Fruit fly (Drosophila melanogaster) whole organism: ENCODE measurements around the gene LSm-4.

ENCODE experiments used
- Dll ChIP-seq: fragments of >200 bp; optimal IDR thresholded peaks from 2 replicates; lab custom pipeline; 2017
- psq ChIP-seq: fragments of >200 bp; optimal IDR thresholded peaks from 2 replicates; lab custom pipeline; 2017

- TF ChIP-seq psq (lab: Kevin White, UChicago), result no peak
- no peak for TF ChIP-seq Dll (lab: Kevin White, UChicago)
Measured at dm6 chr2L:10375464-10376236, 29.4 kb downstream of the LSm-4 start, which contains the start of the genes CG33303 and dpr19.
